Worm (Caenorhabditis elegans): ENCODE measurements around the gene T22D1.17.

DNA sequence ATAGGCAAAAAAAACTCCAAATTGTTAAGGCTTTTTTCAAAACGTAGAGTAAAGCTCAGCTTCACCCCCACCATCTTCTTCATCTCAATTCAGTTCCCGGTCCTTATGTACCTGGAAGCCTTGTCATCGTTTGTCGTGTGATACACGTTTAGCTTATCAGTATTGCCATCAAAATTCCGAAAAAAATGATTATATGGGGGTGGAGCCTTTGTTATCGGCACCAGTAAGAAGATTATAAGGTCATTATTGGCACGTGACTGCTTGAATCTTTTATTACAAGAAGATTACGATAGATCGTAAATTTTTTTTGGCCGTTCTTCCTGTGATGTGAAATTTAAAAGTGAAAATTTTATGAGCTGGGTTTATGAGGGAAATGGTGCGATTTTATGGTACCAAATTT, 25.4 kb upstream of the T22D1.17 start:
- TF ChIP-seq fkh-2 (tag; optimal IDR thresholded peaks at IDR 0.05) (no peak), lsy-12 (tag; optimal IDR thresholded peaks at IDR 0.05) (no peak), pqm-1 (tag; optimal IDR thresholded peaks at IDR 0.05) (peak; percentile 97), unc-62 (GFP tag; optimal IDR thresholded peaks at IDR 0.05) (no peak), zag-1 (tag; optimal IDR thresholded peaks at IDR 0.05) (no peak), elt-2 (tag; optimal IDR thresholded peaks at IDR 0.05) (peak; percentile 98), ztf-4 (tag; optimal IDR thresholded peaks at IDR 0.05) (no peak), pha-4 (tag; optimal IDR thresholded peaks at IDR 0.05) (peak; percentile 4), tbx-2 (tag; optimal IDR thresholded peaks at IDR 0.05) (no peak), nhr-77 (tag; optimal IDR thresholded peaks at IDR 0.05) (no peak), ztf-11 (tag; optimal IDR thresholded peaks at IDR 0.05) (no peak), ama-1 (optimal IDR thresholded peaks at IDR 0.05) (no peak)

All from whole organism, L3 larva.